Fruit fly (Drosophila melanogaster): ENCODE measurements around the gene 4E-T.

4E-T gene

DNA sequence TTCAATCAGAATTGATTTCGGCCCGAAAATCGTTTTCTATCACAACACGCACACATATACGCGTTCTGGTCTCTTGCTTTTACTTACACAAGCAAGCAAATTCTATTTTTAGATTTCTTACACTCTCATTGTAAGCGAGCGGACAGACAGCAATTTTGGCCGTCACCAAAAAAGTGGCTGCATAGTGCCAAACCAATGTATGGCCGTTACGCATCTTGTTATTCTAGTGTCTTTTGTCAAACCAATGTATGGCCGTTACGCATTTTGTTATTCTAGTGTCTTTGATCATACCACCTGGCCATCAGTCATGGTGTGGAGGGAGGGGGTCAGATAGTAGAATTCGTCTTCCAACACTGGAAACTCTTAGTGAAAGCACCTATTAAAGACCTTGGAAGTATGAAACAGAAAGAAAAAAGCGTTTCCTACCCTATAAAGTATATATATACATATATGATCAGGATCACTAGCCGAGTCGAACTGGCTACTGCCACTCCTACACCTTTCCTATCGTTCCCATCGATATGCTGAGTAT, 2.9 kb upstream of the 4E-T start (continued):
- TF ChIP-seq CG33213 (GFP tag; optimal IDR thresholded peaks at IDR 0.05) (no peak), CG7963 (GFP tag; IDR thresholded peaks at IDR 0.05; ENCODE audit: partially characterized antibody) (peak; percentile 49; the same call in 1 of the 3 replicates), Stat92E (GFP tag; optimal IDR thresholded peaks at IDR 0.05) (no peak), fd102C (GFP tag; optimal IDR thresholded peaks at IDR 0.05) (no peak), ems (GFP tag; optimal IDR thresholded peaks at IDR 0.05) (no peak), CG7928 (GFP tag; optimal IDR thresholded peaks at IDR 0.05) (no peak), CG8290 (GFP tag; optimal IDR thresholded peaks at IDR 0.05) (peak; percentile 85), CG8290 (tag; optimal IDR thresholded peaks at IDR 0.05) (peak in 1 of 2 experiments; percentile 36), btn (GFP tag; optimal IDR thresholded peaks at IDR 0.05) (no peak)

DNA sequence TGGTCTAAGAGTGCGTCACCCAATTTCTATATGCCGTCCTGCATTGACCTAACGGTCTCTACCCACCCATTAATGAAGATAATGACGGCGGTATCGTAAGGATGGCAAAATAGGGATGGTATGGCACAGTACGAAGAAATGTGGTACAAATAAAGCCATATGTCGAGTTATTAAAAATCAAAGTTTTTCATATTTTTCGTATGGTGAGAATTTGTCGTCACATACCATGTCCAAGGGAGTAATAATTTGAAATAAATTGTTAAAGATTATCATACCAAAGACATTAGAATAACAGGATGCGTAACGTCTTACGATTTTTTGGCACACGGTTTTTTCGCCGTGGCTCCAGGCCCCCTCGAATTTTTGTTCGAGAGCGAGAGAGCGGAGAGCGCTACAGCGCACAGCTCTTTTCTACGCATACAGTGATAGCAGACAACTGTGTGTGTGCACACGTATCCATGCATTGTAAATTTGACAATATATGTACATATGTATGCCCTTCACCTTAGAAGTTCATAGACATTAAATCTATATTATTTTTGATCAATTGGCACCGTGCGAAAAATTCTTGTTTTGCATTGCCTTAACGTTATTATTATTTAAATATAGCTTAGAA, 1.8 kb upstream of the 4E-T start:
- TF ChIP-seq CG4360 (GFP tag; IDR thresholded peaks at IDR 0.05) (no peak), CG2199 (GFP tag; IDR thresholded peaks at IDR 0.05) (peak; percentile 81; the same call in 2 of the 3 replicates), ems (GFP tag; optimal IDR thresholded peaks at IDR 0.05) (peak; percentile 29), Atf6 (GFP tag; IDR thresholded peaks at IDR 0.05) (no peak), CG8281 (tag; optimal IDR thresholded peaks at IDR 0.05) (peak; percentile 48), Med (GFP tag) (peak; percentile 60), sens (GFP tag) (peak; percentile 74), CG3847 (GFP tag; IDR thresholded peaks at IDR 0.05) (no peak), Poxn (GFP tag; IDR thresholded peaks at IDR 0.05) (no peak), amos (GFP tag; IDR thresholded peaks at IDR 0.05; ENCODE audit: partially characterized antibody) (no peak), CG17361 (GFP tag; IDR thresholded peaks at IDR 0.05) (no peak), D19B (GFP tag; optimal IDR thresholded peaks at IDR 0.05) (no peak), CG5180 (GFP tag; optimal IDR thresholded peaks at IDR 0.05) (no peak), MBD-R2 (GFP tag; IDR thresholded peaks at IDR 0.05) (no peak), CG12659 (GFP tag; optimal IDR thresholded peaks at IDR 0.05) (peak; percentile 44), CG9437 (GFP tag; optimal IDR thresholded peaks at IDR 0.05) (peak; percentile 10), HLHmδ (GFP tag; optimal IDR thresholded peaks at IDR 0.05) (peak; percentile 32), Trl (optimal IDR thresholded peaks at IDR 0.05) (peak; percentile 78 to 83), Trl (GFP tag; optimal IDR thresholded peaks at IDR 0.05) (no peak), cg (GFP tag; optimal IDR thresholded peaks at IDR 0.05) (peak; percentile 83), eve (GFP tag; optimal IDR thresholded peaks at IDR 0.05) (peak in 1 of 2 experiments; percentile 16), yki (optimal IDR thresholded peaks at IDR 0.05) (peak; percentile 52), NK7.1 (GFP tag; optimal IDR thresholded peaks at IDR 0.05) (no peak), Xrp1 (GFP tag; IDR thresholded peaks at IDR 0.05) (0 out of 2 replicates have a peak, but pooled peaks have one; percentile 11), sug (tag; optimal IDR thresholded peaks at IDR 0.05) (peak; percentile 18), CG10267 (tag; optimal IDR thresholded peaks at IDR 0.05) (no peak), tx (GFP tag; optimal IDR thresholded peaks at IDR 0.05) (no peak), CG11504 (tag; optimal IDR thresholded peaks at IDR 0.05) (no peak), MESR4 (GFP tag; optimal IDR thresholded peaks at IDR 0.05) (peak; percentile 95), CG10209 (GFP tag; optimal IDR thresholded peaks at IDR 0.05) (no peak), slbo (GFP tag; IDR thresholded peaks at IDR 0.05) (0 out of 2 replicates have a peak, but pooled peaks have one; percentile 4), btn (GFP tag; optimal IDR thresholded peaks at IDR 0.05) (no peak), Stat92E (GFP tag; optimal IDR thresholded peaks at IDR 0.05) (peak in 1 of 3 experiments; percentile 42)
